Fruit fly (Drosophila melanogaster) whole organism, embryonic: ENCODE results near the gene CG15011.
A peak's percentile ranks its signal among the peaks of the same experiment; 100 is the strongest.

Experiments
- Abd-B ChIP-seq: fragments of 200-800 bp; sonication (Bioruptor generic); optimal IDR thresholded peaks from 2 replicates; lab custom pipeline; 2018; ENCODE audit warnings: missing biosample characterization, mild to moderate bottlenecking, missing genetic modification characterization, moderate library complexity
- Antp ChIP-seq: fragments of 200-800 bp; sonication (Bioruptor generic); optimal IDR thresholded peaks from 3 replicates; lab custom pipeline; 2016; ENCODE audit warnings: missing biosample characterization, missing genetic modification characterization
- Awh ChIP-seq: fragments of 200-800 bp; sonication (Bioruptor generic); IDR thresholded peaks from 2 replicates; pipeline ENCODE4, ENCODE4 v1.3.6; 2022; ENCODE audit warnings: missing biosample characterization, missing genetic modification characterization
- BEAF-32 ChIP-seq: fragments of 200-800 bp; sonication (Bioruptor generic); optimal IDR thresholded peaks from 3 replicates; lab custom pipeline; 2017; ENCODE audit warnings: missing biosample characterization, missing genetic modification characterization, mild to moderate bottlenecking, moderate library complexity, missing genetic modification reagents
- CG1024 ChIP-seq: fragments of 200-800 bp; sonication (Bioruptor generic); IDR thresholded peaks from 2 replicates; pipeline ENCODE4 v1.3.6; 2022; ENCODE audit warnings: missing biosample characterization, missing genetic modification characterization
- CG11247 ChIP-seq: fragments of 200-800 bp; sonication (Bioruptor generic); IDR thresholded peaks from 2 replicates; pipeline ENCODE4 v1.3.6; 2022; ENCODE audit warnings: missing biosample characterization, missing genetic modification characterization
- CG11456 ChIP-seq: fragments of 200-800 bp; sonication (Bioruptor generic); IDR thresholded peaks from 3 replicates; pipeline ENCODE4 v1.3.6; 2022; ENCODE audit warnings: missing biosample characterization, missing genetic modification characterization
- CG11695 ChIP-seq: fragments of 200-800 bp; sonication (Bioruptor generic); IDR thresholded peaks from 3 replicates; pipeline ENCODE4 v1.3.6; 2022; ENCODE audit warnings: missing biosample characterization, missing genetic modification characterization
- CG12155 ChIP-seq: fragments of 200-800 bp; sonication (Bioruptor generic); optimal IDR thresholded peaks from 3 replicates; lab custom pipeline; 2016; ENCODE audit warnings: missing biosample characterization, missing genetic modification characterization
- CG12219 ChIP-seq: fragments of 200-800 bp; sonication (Bioruptor generic); optimal IDR thresholded peaks from 3 replicates; lab custom pipeline; 2018; ENCODE audit warnings: missing biosample characterization, mild to moderate bottlenecking, missing genetic modification characterization
- CG14710 ChIP-seq: fragments of 200-800 bp; sonication (Bioruptor generic); optimal IDR thresholded peaks from 3 replicates; lab custom pipeline; 2019; ENCODE audit warnings: missing biosample characterization, mild to moderate bottlenecking, missing genetic modification characterization, moderate library complexity
- CG14860 ChIP-seq: fragments of 200-800 bp; sonication (Bioruptor generic); IDR thresholded peaks from 3 replicates; pipeline ENCODE4 v1.3.6; 2022; ENCODE audit warnings: missing biosample characterization, missing genetic modification characterization; ENCODE audit not compliant: partially characterized antibody
- CG17385 ChIP-seq: fragments of 200-800 bp; sonication (Bioruptor generic); optimal IDR thresholded peaks from 3 replicates; lab custom pipeline; 2018; ENCODE audit warnings: missing biosample characterization, mild to moderate bottlenecking, missing genetic modification characterization
- CG2120 ChIP-seq: fragments of 200-800 bp; sonication (Bioruptor generic); optimal IDR thresholded peaks from 3 replicates; lab custom pipeline; 2016; ENCODE audit warnings: missing biosample characterization, missing genetic modification characterization
- CG2199 ChIP-seq: fragments of 200-800 bp; sonication (Bioruptor generic); IDR thresholded peaks from 3 replicates; pipeline ENCODE4 v1.3.6; 2022; ENCODE audit warnings: missing biosample characterization, missing genetic modification characterization
- CG43689 ChIP-seq: fragments of 200-800 bp; sonication (Bioruptor generic); IDR thresholded peaks from 2 replicates; pipeline ENCODE4 v1.3.6; 2022; ENCODE audit warnings: missing biosample characterization, missing genetic modification characterization
- CG4854 ChIP-seq: fragments of 200-800 bp; sonication (Bioruptor generic); optimal IDR thresholded peaks from 2 replicates; lab custom pipeline; 2016; ENCODE audit warnings: missing biosample characterization, missing genetic modification characterization, inconsistent platforms
- CG8359 ChIP-seq: fragments of 200-800 bp; sonication (Bioruptor generic); optimal IDR thresholded peaks from 2 replicates; lab custom pipeline; 2017; ENCODE audit warnings: missing biosample characterization, mild to moderate bottlenecking, missing genetic modification characterization, borderline replicate concordance
- CG8478 ChIP-seq: fragments of >200 bp; optimal IDR thresholded peaks from 2 replicates; lab custom pipeline; 2018
- CG9817 ChIP-seq: fragments of 200-800 bp; sonication (Bioruptor generic); optimal IDR thresholded peaks from 2 replicates; lab custom pipeline; 2018; ENCODE audit warnings: missing biosample characterization, mild to moderate bottlenecking, missing genetic modification characterization, moderate library complexity
- CHES-1-like ChIP-seq: fragments of 200-800 bp; sonication (Bioruptor generic); optimal IDR thresholded peaks from 2 replicates; lab custom pipeline; 2016; ENCODE audit warnings: missing biosample characterization, missing genetic modification characterization
- Dp ChIP-seq: fragments of 200-800 bp; sonication (Bioruptor generic); optimal IDR thresholded peaks from 2 replicates; lab custom pipeline; 2018; ENCODE audit warnings: missing biosample characterization, mild to moderate bottlenecking, missing genetic modification characterization, moderate library complexity
- Hr51 ChIP-seq, 2 experiments: fragments of 200-800 bp; sonication (Bioruptor generic); optimal IDR thresholded peaks; 2 replicates in 1 of 2; 3 replicates in 1 of 2; lab custom pipeline; 2016 to 2018; ENCODE audit warnings: missing biosample characterization in 2 of 2, missing genetic modification characterization in 2 of 2, mild to moderate bottlenecking in 1 of 2, moderate library complexity in 1 of 2
- Hr78 ChIP-seq, 2 experiments: fragments of 200-800 bp in 1 of 2; fragments of >200 bp in 1 of 2; sonication (Bioruptor generic) in 1 of 2; optimal IDR thresholded peaks; 2 replicates each; lab custom pipeline; 2017 to 2019; ENCODE audit warnings: missing biosample characterization in 2 of 2, missing genetic modification characterization in 2 of 2, mild to moderate bottlenecking in 1 of 2, moderate library complexity in 1 of 2
- Hsf ChIP-seq: fragments of 200-800 bp; sonication (Bioruptor generic); optimal IDR thresholded peaks from 3 replicates; lab custom pipeline; 2016; ENCODE audit warnings: missing biosample characterization, missing genetic modification characterization
- Mad ChIP-seq: fragments of 200-800 bp; sonication (Bioruptor generic); optimal IDR thresholded peaks from 2 replicates; lab custom pipeline; 2016; ENCODE audit warnings: missing biosample characterization, missing genetic modification characterization
- NfI ChIP-seq: fragments of 200-800 bp; sonication (Bioruptor generic); optimal IDR thresholded peaks from 3 replicates; lab custom pipeline; 2018; ENCODE audit warnings: missing biosample characterization, mild to moderate bottlenecking, missing genetic modification characterization, moderate library complexity
- Ssrp ChIP-seq: fragments of 200-800 bp; sonication (Bioruptor generic); optimal IDR thresholded peaks from 2 replicates; lab custom pipeline; 2018; ENCODE audit warnings: missing biosample characterization, mild to moderate bottlenecking, missing genetic modification characterization, moderate library complexity
- Stat92E ChIP-seq, 3 experiments: fragments of >200 bp in 2 of 3; fragments of 200-800 bp in 1 of 3; sonication (Bioruptor generic) in 1 of 3; optimal IDR thresholded peaks; 2 replicates each; lab custom pipeline; 2017 to 2019; ENCODE audit warnings: missing biosample characterization in 3 of 3, missing genetic modification characterization in 3 of 3, mild to moderate bottlenecking in 1 of 3, moderate library complexity in 1 of 3
- amos ChIP-seq: fragments of 200-800 bp; sonication (Bioruptor generic); IDR thresholded peaks from 2 replicates; pipeline ENCODE4 v1.3.6; 2022; ENCODE audit warnings: missing biosample characterization, missing genetic modification characterization; ENCODE audit not compliant: partially characterized antibody
- ci ChIP-seq: fragments of 200-800 bp; sonication (Bioruptor generic); IDR thresholded peaks from 3 replicates; pipeline ENCODE4 v1.3.6; 2022; ENCODE audit warnings: missing biosample characterization, missing genetic modification characterization
- croc ChIP-seq: fragments of 200-800 bp; sonication (Bioruptor generic); conservative IDR thresholded peaks from 3 replicates; pipeline ENCODE4 v1.3.6; 2022; ENCODE audit warnings: missing biosample characterization, missing genetic modification characterization
- da ChIP-seq: fragments of 200-800 bp; sonication (Bioruptor generic); optimal IDR thresholded peaks from 2 replicates; lab custom pipeline; 2016; ENCODE audit warnings: missing biosample characterization, missing genetic modification characterization
- dmrt99B ChIP-seq: fragments of 200-800 bp; sonication (Bioruptor generic); optimal IDR thresholded peaks from 2 replicates; lab custom pipeline; 2018; ENCODE audit warnings: missing biosample characterization, mild to moderate bottlenecking, missing genetic modification characterization, moderate library complexity
- eve ChIP-seq, 2 experiments: fragments of >200 bp; optimal IDR thresholded peaks; 2 replicates each; lab custom pipeline; 2017; ENCODE audit warnings: missing biosample characterization in 2 of 2, missing genetic modification characterization in 2 of 2
- fd102C ChIP-seq: fragments of 200-800 bp; sonication (Bioruptor generic); optimal IDR thresholded peaks from 2 replicates; lab custom pipeline; 2018; ENCODE audit warnings: missing biosample characterization, mild to moderate bottlenecking, missing genetic modification characterization, moderate library complexity
- gsb-n ChIP-seq: fragments of 200-800 bp; sonication (Bioruptor generic); optimal IDR thresholded peaks from 3 replicates; lab custom pipeline; 2018; ENCODE audit warnings: missing biosample characterization, mild to moderate bottlenecking, missing genetic modification characterization
- jigr1 ChIP-seq: fragments of 200-800 bp; sonication (Bioruptor generic); IDR thresholded peaks from 3 replicates; pipeline ENCODE4 v1.3.6; 2022; ENCODE audit warnings: missing biosample characterization, missing genetic modification characterization
- nerfin-2 ChIP-seq: fragments of 200-800 bp; sonication (Bioruptor generic); IDR thresholded peaks from 2 replicates; pipeline ENCODE4 v1.3.6; 2022; ENCODE audit warnings: missing biosample characterization, missing genetic modification characterization; ENCODE audit not compliant: partially characterized antibody
- otp ChIP-seq: fragments of 200-800 bp; sonication (Bioruptor generic); IDR thresholded peaks from 3 replicates; pipeline ENCODE4, ENCODE4 v1.3.6; 2022; ENCODE audit warnings: missing biosample characterization, missing genetic modification characterization
- sima ChIP-seq: fragments of 200-800 bp; sonication (Bioruptor generic); optimal IDR thresholded peaks from 2 replicates; lab custom pipeline; 2016; ENCODE audit warnings: missing biosample characterization, missing genetic modification characterization
- stwl ChIP-seq: fragments of 200-800 bp; sonication (Bioruptor generic); optimal IDR thresholded peaks from 3 replicates; lab custom pipeline; 2018; ENCODE audit warnings: missing biosample characterization, mild to moderate bottlenecking, missing genetic modification characterization, moderate library complexity
- sug ChIP-seq: fragments of 200-800 bp; optimal IDR thresholded peaks from 2 replicates; lab custom pipeline; 2019; ENCODE audit warnings: missing biosample characterization, mild to moderate bottlenecking, missing genetic modification characterization, moderate library complexity
- unc-4 ChIP-seq: fragments of 200-800 bp; sonication (Bioruptor generic); IDR thresholded peaks from 2 replicates; pipeline ENCODE4 v1.3.6; 2022; ENCODE audit warnings: missing biosample characterization, missing genetic modification characterization; ENCODE audit not compliant: partially characterized antibody
- unpg ChIP-seq: fragments of 200-800 bp; sonication (Bioruptor generic); optimal IDR thresholded peaks from 3 replicates; lab custom pipeline; 2018; ENCODE audit warnings: missing biosample characterization, mild to moderate bottlenecking, missing genetic modification characterization, moderate library complexity

Gene CG15011

DNA sequence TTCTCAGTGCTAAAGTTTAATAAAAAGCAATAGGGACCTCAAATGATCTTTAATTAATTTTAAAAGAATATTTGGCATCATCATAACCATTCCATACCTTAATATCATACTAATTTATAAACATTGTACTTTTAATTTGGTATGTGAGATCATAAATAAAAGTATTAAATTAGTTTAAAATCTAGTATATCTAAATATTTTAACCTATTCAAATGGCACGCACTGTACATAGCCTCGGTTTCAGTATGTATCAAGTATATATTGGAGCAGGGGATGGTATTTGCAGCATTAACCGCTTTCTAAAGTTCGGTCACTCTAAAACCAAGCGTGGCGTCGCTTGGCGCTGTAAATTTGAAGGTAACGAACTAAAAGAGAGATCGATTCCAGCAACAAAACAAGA is 16.5 kb downstream of the CG15011 start, which contains the start of gene pav (continued):
- TF ChIP-seq Hr51 (GFP tag; optimal IDR thresholded peaks at IDR 0.05; lab: Kevin White, UChicago) (no peak), CG14710 (tag; lab: Kevin White, UChicago) (peak; percentile 65), Dp (GFP tag; lab: Kevin White, UChicago) (peak; percentile 92), nerfin-2 (GFP tag; lab: Robert Waterston, UW) (no peak), Stat92E (GFP tag; optimal IDR thresholded peaks at IDR 0.05; lab: Kevin White, UChicago) (peak in 1 of 3 experiments; percentile 42), CG11695 (GFP tag; lab: Robert Waterston, UW) (peak; percentile 80), CG11247 (GFP tag; lab: Robert Waterston, UW) (no peak), BEAF-32 (GFP tag; lab: Kevin White, UChicago) (peak; percentile 47), ci (no peak), stwl (tag; lab: Kevin White, UChicago) (peak; percentile 39), CG9817 (tag; lab: Kevin White, UChicago) (peak; percentile 50), fd102C (GFP tag; lab: Kevin White, UChicago) (no peak), Antp (no peak)

DNA sequence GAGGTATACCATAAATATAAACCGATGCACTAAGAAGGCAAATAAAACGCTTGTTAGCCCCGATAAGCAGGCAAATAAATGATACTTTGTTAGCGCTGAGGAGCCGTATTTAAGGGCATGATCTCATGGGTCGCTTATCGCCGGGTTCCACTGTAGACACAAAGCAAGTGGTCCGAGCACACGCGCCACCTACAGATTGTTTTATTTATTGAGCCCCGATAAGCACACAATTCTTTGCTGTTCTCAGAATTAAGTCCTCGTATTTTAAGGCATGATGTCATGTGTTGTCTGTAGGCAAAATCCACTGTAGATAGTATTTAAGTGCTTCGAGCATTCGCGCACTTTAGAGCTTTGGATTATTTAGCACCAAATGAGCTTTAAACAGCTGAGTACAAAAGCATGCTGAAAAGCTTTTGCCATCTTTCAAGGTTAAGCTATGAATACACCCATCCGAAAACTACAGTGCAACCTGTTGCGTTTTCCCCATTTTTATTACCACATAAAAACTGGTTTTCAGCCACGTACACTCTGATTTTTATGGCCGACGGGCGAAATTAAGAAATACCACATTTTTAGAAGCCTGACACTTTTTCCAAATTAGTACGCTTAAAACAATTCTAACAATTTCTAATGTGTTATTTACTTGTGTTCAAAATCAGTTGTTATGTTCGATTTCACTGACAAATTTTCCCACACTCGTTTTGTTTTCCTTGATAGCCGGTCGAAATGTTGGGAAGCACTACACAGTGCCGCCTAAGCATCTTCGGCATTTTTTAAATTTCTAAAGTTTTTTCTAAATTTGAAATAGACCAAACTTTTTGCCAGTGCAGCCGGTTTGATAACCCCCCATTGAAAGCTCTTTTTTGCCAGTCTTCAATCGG is 19.3 kb downstream of the CG15011 start, which contains the start of gene Sqor:
Sqor (plus strand) TSS at position 732 of the 881 bp plus-strand sequence.
- TF ChIP-seq da (GFP tag; lab: Kevin White, UChicago), result peak; percentile 66
- TF ChIP-seq CG12219 (GFP tag; lab: Kevin White, UChicago), result peak; percentile 81
- TF ChIP-seq eve (GFP tag; optimal IDR thresholded peaks at IDR 0.05; lab: Kevin White, UChicago), result no peak
- TF ChIP-seq CHES-1-like (GFP tag; lab: Kevin White, UChicago), result peak; percentile 85
- TF ChIP-seq dmrt99B (tag; lab: Kevin White, UChicago), result peak; percentile 88
- TF ChIP-seq unpg (GFP tag; lab: Kevin White, UChicago), result peak; percentile 86
- peak; percentile 92 for TF ChIP-seq NfI
- peak; percentile 88 for TF ChIP-seq sug (tag; lab: Kevin White, UChicago)
- peak; percentile 81 for TF ChIP-seq CG4854 (GFP tag; lab: Kevin White, UChicago)
- TF ChIP-seq CG1024 (GFP tag; lab: Robert Waterston, UW), result peak; percentile 59
- TF ChIP-seq CG2120 (GFP tag; lab: Kevin White, UChicago), result peak; percentile 92
- peak; percentile 89 for TF ChIP-seq Hsf (GFP tag; lab: Kevin White, UChicago)
- 0 out of 2 replicates have a peak, but pooled peaks have one; percentile 19 for TF ChIP-seq unc-4
- no peak for TF ChIP-seq CG14860
- peak; percentile 36; the same call in 1 of the 2 replicates for TF ChIP-seq amos (GFP tag; lab: Robert Waterston, UW)
- TF ChIP-seq Abd-B (GFP tag; lab: Kevin White, UChicago), result peak; percentile 90
- peak; percentile 25 for TF ChIP-seq gsb-n
- peak; percentile 71; the same call in 2 of the 3 replicates for TF ChIP-seq jigr1 (GFP tag; lab: Robert Waterston, UW)
- TF ChIP-seq Hr78 (GFP tag; optimal IDR thresholded peaks at IDR 0.05; lab: Kevin White, UChicago), result peak in 1 of 2 experiments; percentile 50
- TF ChIP-seq croc (GFP tag; lab: Robert Waterston, UW), result 0 out of 3 replicates have a peak, but pooled peaks have one; percentile 13
- peak; percentile 53 for TF ChIP-seq sima
- TF ChIP-seq otp, result peak; percentile 67
- peak; percentile 17 for TF ChIP-seq CG8359 (GFP tag; lab: Kevin White, UChicago)
- peak; percentile 83 for TF ChIP-seq CG17385 (GFP tag; lab: Kevin White, UChicago)
- TF ChIP-seq Mad (GFP tag; lab: Kevin White, UChicago), result peak; percentile 76
- TF ChIP-seq Ssrp (tag; lab: Kevin White, UChicago), result peak; percentile 79
- TF ChIP-seq CG12155 (GFP tag; lab: Kevin White, UChicago), result peak; percentile 66
- TF ChIP-seq CG11456 (GFP tag; lab: Robert Waterston, UW), result peak; percentile 87
- peak; percentile 64; the same call in 1 of the 2 replicates for TF ChIP-seq Awh
- no peak; the same call in 1 of the 2 replicates for TF ChIP-seq CG43689 (GFP tag; lab: Robert Waterston, UW)
- TF ChIP-seq Antp, result peak; percentile 91
- peak; percentile 70; the same call in 2 of the 3 replicates for TF ChIP-seq CG2199 (GFP tag; lab: Robert Waterston, UW)
- no peak for TF ChIP-seq CG8478 (lab: Kevin White, UChicago)
